Worm (Caenorhabditis elegans) whole organism, L2 larva: ENCODE measurements around the gene F36D3.5.

Source experiments
- F13H6.1 ChIP-seq: sonication (generic microtip); optimal IDR thresholded peaks from 2 replicates; lab custom pipeline; 2016; ENCODE audit warnings: missing genetic modification characterization, missing compliant biosample characterization
- blmp-1 ChIP-seq: sonication (generic microtip); optimal IDR thresholded peaks from 2 replicates; lab custom pipeline; 2017; ENCODE audit warnings: missing genetic modification characterization, mild to moderate bottlenecking, missing compliant biosample characterization, antibody characterized with exemption, moderate library complexity; ENCODE audit not compliant: insufficient read depth
- ceh-16 ChIP-seq: fragments of 150-350 bp; optimal IDR thresholded peaks from 2 replicates; lab custom pipeline; 2014; ENCODE audit warnings: missing biosample characterization, missing genetic modification characterization
- ceh-82 ChIP-seq: fragments of 150-350 bp; optimal IDR thresholded peaks from 2 replicates; lab custom pipeline; 2014; ENCODE audit warnings: missing biosample characterization, missing genetic modification characterization
- dmd-4 ChIP-seq: sonication (generic microtip); optimal IDR thresholded peaks from 2 replicates; lab custom pipeline; 2017; ENCODE audit warnings: missing biosample characterization, missing genetic modification characterization
- lin-13 ChIP-seq: fragments of 150-350 bp; optimal IDR thresholded peaks from 2 replicates; lab custom pipeline; 2014; ENCODE audit warnings: missing biosample characterization, missing genetic modification reagents, missing genetic modification characterization
- lin-39 ChIP-seq: fragments of 150-350 bp; optimal IDR thresholded peaks from 2 replicates; lab custom pipeline; 2014; ENCODE audit warnings: missing biosample characterization, missing genetic modification reagents, missing genetic modification characterization
- lsy-2 ChIP-seq, 2 experiments: fragments of 150-350 bp in 1 of 2; sonication (generic microtip) in 1 of 2; optimal IDR thresholded peaks; 2 replicates each; lab custom pipeline; 2014 to 2017; ENCODE audit warnings: missing biosample characterization in 2 of 2, missing genetic modification characterization in 2 of 2
- mbf-1 ChIP-seq: sonication (generic microtip); optimal IDR thresholded peaks from 2 replicates; lab custom pipeline; 2017; ENCODE audit warnings: missing biosample characterization, missing genetic modification characterization
- nhr-129 ChIP-seq: fragments of 150-350 bp; optimal IDR thresholded peaks from 2 replicates; lab custom pipeline; 2014; ENCODE audit warnings: missing biosample characterization, missing genetic modification characterization
- nhr-25 ChIP-seq: fragments of 150-350 bp; sonication (generic microtip); optimal IDR thresholded peaks from 3 replicates; lab custom pipeline; 2014; ENCODE audit warnings: missing biosample characterization, missing genetic modification characterization
- nhr-6 ChIP-seq: fragments of 150-350 bp; optimal IDR thresholded peaks from 2 replicates; lab custom pipeline; 2014; ENCODE audit warnings: missing biosample characterization, missing genetic modification characterization
- nhr-77 ChIP-seq: fragments of 150-350 bp; optimal IDR thresholded peaks from 2 replicates; lab custom pipeline; 2014; ENCODE audit warnings: missing biosample characterization, missing genetic modification characterization
- skn-1 ChIP-seq: sonication (generic microtip); optimal IDR thresholded peaks from 2 replicates; lab custom pipeline; 2017; ENCODE audit warnings: missing biosample characterization, missing genetic modification characterization

ce11 chrV:16480919-16481630, 34.0 kb downstream of the F36D3.5 start, which contains the start of the genes F57E7.4 and spig-6:
- TF ChIP-seq nhr-77 (tag; lab: Kevin White, UChicago) (no peak), nhr-6 (tag; lab: Kevin White, UChicago) (no peak), lin-39 (tag; lab: Kevin White, UChicago) (no peak), blmp-1 (tag; lab: Kevin White, UChicago) (no peak), lsy-2 (tag; optimal IDR thresholded peaks at IDR 0.05; lab: Kevin White, UChicago) (no peak), skn-1 (no peak), lin-13 (GFP tag; lab: Kevin White, UChicago) (no peak), dmd-4 (tag; lab: Kevin White, UChicago) (no peak), F13H6.1 (tag; lab: Kevin White, UChicago) (no peak), ceh-82 (tag; lab: Kevin White, UChicago) (no peak), ceh-16 (tag; lab: Kevin White, UChicago) (no peak), nhr-129 (tag; lab: Kevin White, UChicago) (no peak), mbf-1 (tag; lab: Kevin White, UChicago) (no peak), nhr-25 (tag; lab: Kevin White, UChicago) (no peak)
